Fruit fly (Drosophila melanogaster): Measurements from ENCODE around the gene mRpS24.

Gene mRpS24

dm6 chr3R:24161173-24161811, 2.1 kb downstream of the mRpS24 start, which contains the start of the genes Myo95E and TBC1d7 (continued):
- TF ChIP-seq CG2875 (GFP tag; optimal IDR thresholded peaks at IDR 0.05) (peak; percentile 58), D19B (GFP tag; optimal IDR thresholded peaks at IDR 0.05) (peak; percentile 98), ssp (GFP tag; IDR thresholded peaks at IDR 0.05) (peak; percentile 87), wek (GFP tag; optimal IDR thresholded peaks at IDR 0.05) (no peak), gsb (GFP tag; IDR thresholded peaks at IDR 0.05) (peak; percentile 89), disco-r (GFP tag; optimal IDR thresholded peaks at IDR 0.05) (no peak), CG4360 (GFP tag; IDR thresholded peaks at IDR 0.05) (peak; percentile 66), Optix (GFP tag; IDR thresholded peaks at IDR 0.05) (peak; percentile 88), CG2889 (GFP tag; IDR thresholded peaks at IDR 0.05) (peak; percentile 82), CG8359 (GFP tag; optimal IDR thresholded peaks at IDR 0.05; ENCODE audit: borderline replicate concordance) (no peak), Lim3 (GFP tag; IDR thresholded peaks at IDR 0.05) (peak; percentile 85), CG2712 (tag; optimal IDR thresholded peaks at IDR 0.05) (peak; percentile 94), da (GFP tag; optimal IDR thresholded peaks at IDR 0.05) (no peak), gsb-n (tag; optimal IDR thresholded peaks at IDR 0.05) (no peak), CG10979 (tag; optimal IDR thresholded peaks at IDR 0.05) (peak; percentile 86), CG7372 (GFP tag; IDR thresholded peaks at IDR 0.05) (peak; percentile 90), yki (optimal IDR thresholded peaks at IDR 0.05) (no peak), lola (GFP tag; optimal IDR thresholded peaks at IDR 0.05) (peak in 1 of 3 experiments; percentile 83), CG11560 (tag; IDR thresholded peaks at IDR 0.05) (peak; percentile 81), Trl (optimal IDR thresholded peaks at IDR 0.05) (no peak), Trl (GFP tag; optimal IDR thresholded peaks at IDR 0.05) (peak; percentile 46), CG14860 (GFP tag; IDR thresholded peaks at IDR 0.05; ENCODE audit: partially characterized antibody) (peak; percentile 55; the same call in 2 of the 3 replicates), Med (GFP tag) (peak; percentile 87), Nf-YB (GFP tag; optimal IDR thresholded peaks at IDR 0.05) (peak; percentile 70), amos (GFP tag; IDR thresholded peaks at IDR 0.05; ENCODE audit: partially characterized antibody) (peak; percentile 59), cg (GFP tag; optimal IDR thresholded peaks at IDR 0.05) (no peak), CG10654 (GFP tag; optimal IDR thresholded peaks at IDR 0.05) (peak; percentile 73), PHDP (tag; optimal IDR thresholded peaks at IDR 0.05) (peak; percentile 90), GATAe (GFP tag; conservative IDR thresholded peaks at IDR 0.05) (peak; percentile 47; the same call in 1 of the 2 replicates), crp (GFP tag; optimal IDR thresholded peaks at IDR 0.05) (peak in 1 of 2 experiments; percentile 53), pzg (GFP tag; optimal IDR thresholded peaks at IDR 0.05) (peak; percentile 50), CG33557 (GFP tag; optimal IDR thresholded peaks at IDR 0.05) (peak; percentile 66), D (optimal IDR thresholded peaks at IDR 0.05) (no peak), D (GFP tag; optimal IDR thresholded peaks at IDR 0.05) (peak; percentile 74), CG43689 (GFP tag; IDR thresholded peaks at IDR 0.05) (peak; percentile 87), dan (GFP tag; IDR thresholded peaks at IDR 0.05) (peak; percentile 68), bsh (GFP tag; optimal IDR thresholded peaks at IDR 0.05) (peak; percentile 23 to 89), CG8089 (GFP tag; optimal IDR thresholded peaks at IDR 0.05) (no peak), Oli (tag; optimal IDR thresholded peaks at IDR 0.05) (peak; percentile 83), fu2 (GFP tag; optimal IDR thresholded peaks at IDR 0.05) (no peak), lbe (GFP tag; optimal IDR thresholded peaks at IDR 0.05) (peak; percentile 86), CG7357 (GFP tag; IDR thresholded peaks at IDR 0.05) (peak; percentile 89), insv (GFP tag; optimal IDR thresholded peaks at IDR 0.05) (no peak), Opbp (GFP tag; IDR thresholded peaks at IDR 0.05; ENCODE audit: partially characterized antibody) (peak; percentile 37; the same call in 1 of the 3 replicates), trem (tag; optimal IDR thresholded peaks at IDR 0.05) (peak; percentile 90), CG16813 (GFP tag; IDR thresholded peaks at IDR 0.05; ENCODE audit: partially characterized antibody) (peak; percentile 75), cwo (GFP tag; optimal IDR thresholded peaks at IDR 0.05) (peak; percentile 76), lilli (GFP tag; optimal IDR thresholded peaks at IDR 0.05) (peak; percentile 79), sug (tag; optimal IDR thresholded peaks at IDR 0.05) (peak; percentile 86)
